Worm (Caenorhabditis elegans): Measurements from ENCODE around the gene lit-1.

The lit-1 gene

DNA sequence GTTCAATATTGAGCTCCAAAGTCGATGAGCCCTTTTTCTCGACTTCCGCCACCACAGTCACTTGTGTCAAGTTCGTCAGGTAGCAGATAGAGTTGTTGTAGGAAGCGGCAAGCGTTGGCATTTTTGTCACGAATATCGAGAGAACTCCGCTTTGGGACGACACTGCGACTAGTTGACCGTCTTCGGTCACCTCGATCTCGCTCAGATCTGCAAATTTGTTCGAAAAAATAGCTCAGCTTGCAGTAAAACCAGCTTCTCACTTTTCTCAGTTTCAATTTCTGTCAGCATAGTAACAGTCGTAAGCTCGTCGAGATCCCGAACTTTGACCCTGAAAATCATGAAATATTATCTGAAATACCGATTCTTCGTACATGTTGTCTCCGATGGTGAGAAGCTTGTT is 17.6 kb upstream of the lit-1 start:
- TF ChIP-seq mes-4 (tag; optimal IDR thresholded peaks at IDR 0.05) (no peak), nfya-1 (tag; optimal IDR thresholded peaks at IDR 0.05; ENCODE audit: borderline replicate concordance, insufficient read depth) (no peak), Y95B8A.8 (GFP tag; IDR thresholded peaks at IDR 0.05) (no peak), mcd-1 (GFP tag; IDR thresholded peaks at IDR 0.05) (no peak), F37B4.10 (GFP tag; IDR thresholded peaks at IDR 0.05) (no peak), lin-40 (tag; optimal IDR thresholded peaks at IDR 0.05) (no peak), B0336.3 (GFP tag; IDR thresholded peaks at IDR 0.05) (no peak), Y53F4B.3 (GFP tag; IDR thresholded peaks at IDR 0.05) (no peak), nhr-90 (tag; optimal IDR thresholded peaks at IDR 0.05) (no peak)

DNA sequence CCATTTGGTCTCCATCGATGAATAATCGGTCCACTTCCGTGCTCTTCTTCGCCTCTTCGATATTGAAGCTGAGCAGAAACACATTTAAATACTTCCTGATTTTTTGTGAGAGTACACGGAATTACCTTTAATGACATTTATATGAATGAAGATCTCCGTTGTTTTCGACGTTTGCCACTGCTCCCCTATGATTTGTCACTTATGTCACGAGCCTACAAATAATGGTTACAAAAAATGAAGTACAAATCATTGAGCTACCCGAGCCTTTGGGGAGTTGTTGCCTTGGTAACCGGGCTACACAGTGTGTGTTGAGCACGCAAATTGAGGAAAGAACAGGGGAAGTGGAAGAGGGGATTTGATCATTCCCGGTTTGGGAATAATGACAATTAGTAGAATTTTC is 15.5 kb upstream of the lit-1 start, which contains the start of gene dyf-2:
TSS of gene dyf-2 (minus strand) at position 137 of the 400 bp plus-strand sequence.
- TF ChIP-seq chd-7 (tag; optimal IDR thresholded peaks at IDR 0.05) (no peak), gei-17 (GFP tag; optimal IDR thresholded peaks at IDR 0.05) (no peak), egl-18 (GFP tag; IDR thresholded peaks at IDR 0.05) (no peak), ztf-22 (GFP tag; optimal IDR thresholded peaks at IDR 0.05) (no peak), bed-2 (GFP tag; IDR thresholded peaks at IDR 0.05) (no peak), B0336.3 (GFP tag; IDR thresholded peaks at IDR 0.05) (no peak), T26A5.8 (tag; optimal IDR thresholded peaks at IDR 0.05) (no peak), aptf-2 (GFP tag; conservative IDR thresholded peaks at IDR 0.05) (no peak), nhr-90 (tag; optimal IDR thresholded peaks at IDR 0.05) (no peak), ztf-25 (GFP tag; IDR thresholded peaks at IDR 0.05) (no peak), nhr-120 (GFP tag; IDR thresholded peaks at IDR 0.05) (no peak), repo-1 (tag; optimal IDR thresholded peaks at IDR 0.05) (no peak)

DNA sequence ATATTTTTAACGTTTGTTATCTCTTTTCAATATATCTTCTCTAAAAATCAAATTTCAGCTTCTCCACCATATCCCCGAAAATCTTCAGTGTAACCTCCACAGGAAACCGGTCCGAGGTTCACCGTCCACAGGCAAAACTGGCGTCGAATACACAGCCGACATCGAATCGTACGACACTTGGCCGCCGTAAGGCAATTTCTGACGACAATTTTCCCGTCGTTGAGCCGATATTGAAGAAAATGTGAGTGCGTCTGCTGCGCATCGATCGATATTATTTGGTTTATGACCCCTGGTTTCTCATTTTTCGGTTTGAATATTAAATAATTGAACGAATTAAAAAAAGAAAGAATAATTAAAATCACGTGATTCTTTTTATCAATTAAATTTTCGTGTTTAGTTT is 14.6 kb upstream of the lit-1 start, which contains the start of gene cul-2:
TSS of gene cul-2 (plus strand) at position 59 of the 400 bp plus-strand sequence.
- TF ChIP-seq lag-1 (GFP tag; IDR thresholded peaks at IDR 0.05) (no peak), lin-26 (GFP tag; IDR thresholded peaks at IDR 0.05) (no peak), rpc-1 (optimal IDR thresholded peaks at IDR 0.05) (no peak), rpc-1 (tag; optimal IDR thresholded peaks at IDR 0.05) (no peak), Y67H2A.10 (GFP tag; conservative IDR thresholded peaks at IDR 0.05) (no peak), hrde-1 (tag; optimal IDR thresholded peaks at IDR 0.05; ENCODE audit: borderline replicate concordance) (no peak), pbrm-1 (GFP tag; IDR thresholded peaks at IDR 0.05) (no peak), dpff-1 (tag; optimal IDR thresholded peaks at IDR 0.05) (no peak)

DNA sequence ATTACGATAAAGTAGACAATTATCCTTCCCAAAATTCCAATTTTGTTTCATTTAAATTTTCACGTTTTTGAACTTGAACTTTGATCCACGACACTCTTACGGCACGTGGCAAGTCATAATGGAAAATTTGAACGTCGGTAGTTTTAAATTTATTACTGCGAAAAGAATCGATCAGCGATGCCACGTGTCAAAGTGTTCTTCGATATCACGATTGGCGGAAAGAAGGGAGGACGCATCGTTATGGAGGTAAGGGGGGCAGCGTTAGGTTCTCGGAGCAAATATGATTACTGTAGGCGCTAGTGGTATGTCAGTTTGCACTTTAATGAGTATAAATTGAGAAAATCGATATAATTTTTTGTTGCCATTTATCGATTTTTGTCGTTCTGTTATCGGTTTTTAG is 9.2 kb upstream of the lit-1 start, which contains the start of gene cyn-2:
TSS of gene cyn-2 (plus strand) at position 114 of the 400 bp plus-strand sequence.
- peak; percentile 25; the same call in 1 of the 2 replicates for TF ChIP-seq D2030.7 (GFP tag; IDR thresholded peaks at IDR 0.05)
- peak; percentile 36 for TF ChIP-seq athp-1 (tag; optimal IDR thresholded peaks at IDR 0.05)
- no peak for TF ChIP-seq unc-62 (GFP tag; optimal IDR thresholded peaks at IDR 0.05)
- TF ChIP-seq die-1 (tag; optimal IDR thresholded peaks at IDR 0.05): peak; percentile 10
- TF ChIP-seq hlh-26 (GFP tag; conservative IDR thresholded peaks at IDR 0.05): no peak
- 0 out of 2 replicates have a peak, but pooled peaks have one; percentile 28 for TF ChIP-seq pbrm-1 (GFP tag; IDR thresholded peaks at IDR 0.05)
- TF ChIP-seq F57C9.4 (tag; optimal IDR thresholded peaks at IDR 0.05): no peak
- peak; percentile 42 for TF ChIP-seq F52B5.7 (tag; optimal IDR thresholded peaks at IDR 0.05)
- TF ChIP-seq xnd-1 (tag; optimal IDR thresholded peaks at IDR 0.05): no peak
- peak; percentile 56 for TF ChIP-seq B0336.3 (GFP tag; IDR thresholded peaks at IDR 0.05)
- TF ChIP-seq nfyb-1 (GFP tag; IDR thresholded peaks at IDR 0.05): 0 out of 2 replicates have a peak, but pooled peaks have one; percentile 7
- no peak for TF ChIP-seq egl-44 (GFP tag; IDR thresholded peaks at IDR 0.05)
- TF ChIP-seq attf-6 (GFP tag; IDR thresholded peaks at IDR 0.05): peak; percentile 61; the same call in 1 of the 2 replicates
- peak; percentile 22 for TF ChIP-seq B0035.1 (tag; optimal IDR thresholded peaks at IDR 0.05)
